Worm (Caenorhabditis elegans): ENCODE measurements around the gene clec-82.

clec-82 gene

ce11 chrIV:2805525-2805924, 29.9 kb upstream of the clec-82 start, which contains the start of gene Y54G2A.45 (continued):
- TF ChIP-seq C08G9.2 (tag; optimal IDR thresholded peaks at IDR 0.05) (no peak), ceh-30 (tag; optimal IDR thresholded peaks at IDR 0.05) (no peak), nhr-11 (tag; optimal IDR thresholded peaks at IDR 0.05) (no peak), pha-4 (tag; optimal IDR thresholded peaks at IDR 0.05) (no peak), sdc-2 (tag; optimal IDR thresholded peaks at IDR 0.05) (peak; percentile 66), ceh-45 (GFP tag; IDR thresholded peaks at IDR 0.05) (no peak), ceh-48 (tag; optimal IDR thresholded peaks at IDR 0.05) (no peak), npax-4 (tag; optimal IDR thresholded peaks at IDR 0.05) (no peak), Y22D7AL.16 (tag; optimal IDR thresholded peaks at IDR 0.05) (peak; percentile 49), T23F11.4 (GFP tag; optimal IDR thresholded peaks at IDR 0.05) (peak; percentile 17)

- TF ChIP-seq rnt-1 (tag; optimal IDR thresholded peaks at IDR 0.05), result no peak
- no peak for TF ChIP-seq tbx-7 (tag; optimal IDR thresholded peaks at IDR 0.05)
- no peak for TF ChIP-seq ama-1 (optimal IDR thresholded peaks at IDR 0.05)
- no peak for TF ChIP-seq che-1 (tag; optimal IDR thresholded peaks at IDR 0.05)
- no peak for TF ChIP-seq unc-55 (GFP tag; optimal IDR thresholded peaks at IDR 0.05)
- no peak for TF ChIP-seq ceh-19 (GFP tag; optimal IDR thresholded peaks at IDR 0.05)
- no peak for TF ChIP-seq dve-1 (tag; optimal IDR thresholded peaks at IDR 0.05)
- TF ChIP-seq hlh-30 (tag; optimal IDR thresholded peaks at IDR 0.05; ENCODE audit: insufficient read depth), result no peak
- no peak for TF ChIP-seq ceh-45 (GFP tag; IDR thresholded peaks at IDR 0.05)
Observed at ce11 chrIV:2808154-2808553, 27.3 kb upstream of the clec-82 start.

- TF ChIP-seq hlh-15 (tag; optimal IDR thresholded peaks at IDR 0.05) (no peak), dve-1 (tag; optimal IDR thresholded peaks at IDR 0.05) (no peak), pqm-1 (tag; optimal IDR thresholded peaks at IDR 0.05) (no peak), T23F11.4 (GFP tag; optimal IDR thresholded peaks at IDR 0.05) (no peak), tbx-7 (tag; optimal IDR thresholded peaks at IDR 0.05) (no peak), sox-4 (tag; optimal IDR thresholded peaks at IDR 0.05) (no peak), madf-2 (tag; optimal IDR thresholded peaks at IDR 0.05) (no peak), ceh-9 (tag; optimal IDR thresholded peaks at IDR 0.05) (no peak), pha-2 (tag; optimal IDR thresholded peaks at IDR 0.05) (no peak), ahr-1 (tag; optimal IDR thresholded peaks at IDR 0.05) (no peak), ceh-2 (tag; optimal IDR thresholded peaks at IDR 0.05) (no peak), ceh-45 (GFP tag; IDR thresholded peaks at IDR 0.05) (no peak), K09A11.1 (tag; optimal IDR thresholded peaks at IDR 0.05; ENCODE audit: insufficient read depth) (no peak), lin-11 (tag; optimal IDR thresholded peaks at IDR 0.05) (no peak), unc-86 (tag; optimal IDR thresholded peaks at IDR 0.05) (no peak), npax-4 (tag; optimal IDR thresholded peaks at IDR 0.05) (no peak), eyg-1 (tag; optimal IDR thresholded peaks at IDR 0.05) (no peak), pag-3 (tag; optimal IDR thresholded peaks at IDR 0.05; ENCODE audit: borderline replicate concordance) (no peak)
Observed at ce11 chrIV:2809208-2809607, 26.3 kb upstream of the clec-82 start, which contains the start of gene Y54G2A.76. Gene Y54G2A.76, plus strand, starts transcription at chrIV:2809410.

- TF ChIP-seq hlh-8 (tag; optimal IDR thresholded peaks at IDR 0.05) (no peak), ceh-45 (GFP tag; IDR thresholded peaks at IDR 0.05) (no peak), hlh-15 (tag; optimal IDR thresholded peaks at IDR 0.05) (no peak)
Observed at ce11 chrIV:2817038-2817437, 18.4 kb upstream of the clec-82 start.

- TF ChIP-seq tbx-7 (tag; optimal IDR thresholded peaks at IDR 0.05) (no peak), pqm-1 (tag; optimal IDR thresholded peaks at IDR 0.05) (no peak)
Observed at ce11 chrIV:2819633-2820032, 15.8 kb upstream of the clec-82 start, which contains the start of gene Y54G2A.13. Gene Y54G2A.13, minus strand, starts transcription at chrIV:2819733.

- no peak for TF ChIP-seq syd-9 (tag; optimal IDR thresholded peaks at IDR 0.05)
- no peak for TF ChIP-seq pros-1 (tag; optimal IDR thresholded peaks at IDR 0.05)
- TF ChIP-seq ceh-14 (tag; optimal IDR thresholded peaks at IDR 0.05), result no peak
- TF ChIP-seq tbx-7 (tag; optimal IDR thresholded peaks at IDR 0.05), result no peak
- no peak for TF ChIP-seq ceh-45 (GFP tag; IDR thresholded peaks at IDR 0.05)
- no peak for TF ChIP-seq rnt-1 (tag; optimal IDR thresholded peaks at IDR 0.05)
- TF ChIP-seq madf-2 (tag; optimal IDR thresholded peaks at IDR 0.05), result no peak
- no peak for TF ChIP-seq fkh-10 (GFP tag; optimal IDR thresholded peaks at IDR 0.05)
Observed at ce11 chrIV:2820408-2820807, 15.1 kb upstream of the clec-82 start, which contains the start of gene Y54G2A.37. Gene Y54G2A.37, plus strand, starts transcription at chrIV:2820708.

Measured in whole organism, late embryonic.